Worm (Caenorhabditis elegans) whole organism, L3 larva: ENCODE results near the gene srv-15.

Experiments used
- R02D3.7 ChIP-seq: fragments of 150-350 bp; optimal IDR thresholded peaks from 2 replicates; lab custom pipeline; 2014; ENCODE audit warnings: missing biosample characterization, missing genetic modification characterization
- ZK546.5 ChIP-seq: sonication (generic microtip); optimal IDR thresholded peaks from 2 replicates; lab custom pipeline; 2017; ENCODE audit warnings: missing biosample characterization, missing genetic modification characterization
- aly-2 ChIP-seq: fragments of 150-350 bp; optimal IDR thresholded peaks from 2 replicates; lab custom pipeline; 2014; ENCODE audit warnings: missing biosample characterization, missing genetic modification characterization
- ama-1 ChIP-seq: fragments of 150-350 bp; optimal IDR thresholded peaks from 2 replicates; lab custom pipeline; 2018
- ceh-16 ChIP-seq: sonication (generic microtip); optimal IDR thresholded peaks from 2 replicates; lab custom pipeline; 2017; ENCODE audit warnings: missing biosample characterization, missing genetic modification characterization
- ceh-28 ChIP-seq: fragments of 150-350 bp; optimal IDR thresholded peaks from 2 replicates; lab custom pipeline; 2014; ENCODE audit warnings: missing biosample characterization, missing genetic modification reagents, missing genetic modification characterization
- ceh-82 ChIP-seq: fragments of 150-350 bp; optimal IDR thresholded peaks from 2 replicates; lab custom pipeline; 2014; ENCODE audit warnings: missing biosample characterization, missing genetic modification characterization
- ceh-9 ChIP-seq: sonication (generic microtip); optimal IDR thresholded peaks from 2 replicates; lab custom pipeline; 2018; ENCODE audit warnings: missing biosample characterization, missing genetic modification characterization
- daf-12 ChIP-seq: fragments of 150-350 bp; optimal IDR thresholded peaks from 2 replicates; lab custom pipeline; 2014; ENCODE audit warnings: missing biosample characterization, missing genetic modification reagents, missing genetic modification characterization
- egl-27 ChIP-seq: sonication (generic microtip); optimal IDR thresholded peaks from 4 replicates; lab custom pipeline; 2017; ENCODE audit warnings: missing biosample characterization, missing genetic modification reagents, missing genetic modification characterization
- egl-5 ChIP-seq: fragments of 150-350 bp; optimal IDR thresholded peaks from 2 replicates; lab custom pipeline; 2017; ENCODE audit warnings: missing biosample characterization, missing genetic modification reagents, missing genetic modification characterization, inconsistent platforms
- elt-1 ChIP-seq: fragments of 150-350 bp; optimal IDR thresholded peaks from 2 replicates; lab custom pipeline; 2014; ENCODE audit warnings: missing biosample characterization, missing genetic modification characterization
- elt-2 ChIP-seq: sonication (generic microtip); optimal IDR thresholded peaks from 2 replicates; lab custom pipeline; 2016; ENCODE audit warnings: missing genetic modification reagents, mild to moderate bottlenecking, missing genetic modification characterization, missing compliant biosample characterization
- elt-3 ChIP-seq, 3 experiments: fragments of 150-350 bp in 1 of 3; sonication (generic microtip) in 2 of 3; optimal IDR thresholded peaks; 2 replicates in 2 of 3; 4 replicates in 1 of 3; lab custom pipeline; 2014 to 2017; ENCODE audit warnings: missing biosample characterization in 3 of 3, missing genetic modification characterization in 3 of 3
- eor-1 ChIP-seq, 2 experiments: fragments of 150-350 bp; optimal IDR thresholded peaks; 2 replicates each; lab custom pipeline; 2014 to 2018; ENCODE audit warnings: missing biosample characterization in 2 of 2, missing genetic modification characterization in 2 of 2
- fkh-10 ChIP-seq: sonication (generic microtip); optimal IDR thresholded peaks from 2 replicates; lab custom pipeline; 2017; ENCODE audit warnings: missing biosample characterization, missing genetic modification reagents, missing genetic modification characterization
- fkh-2 ChIP-seq: fragments of 150-350 bp; optimal IDR thresholded peaks from 2 replicates; lab custom pipeline; 2014; ENCODE audit warnings: missing biosample characterization, missing genetic modification reagents, missing genetic modification characterization
- hmg-11 ChIP-seq: sonication (generic microtip); optimal IDR thresholded peaks from 2 replicates; lab custom pipeline; 2016; ENCODE audit warnings: missing genetic modification characterization, missing compliant biosample characterization
- lin-15B ChIP-seq: fragments of 150-350 bp; optimal IDR thresholded peaks from 2 replicates; lab custom pipeline; 2014; ENCODE audit warnings: missing biosample characterization, missing genetic modification characterization
- lin-39 ChIP-seq: fragments of 150-350 bp; optimal IDR thresholded peaks from 2 replicates; lab custom pipeline; 2018; ENCODE audit warnings: missing biosample characterization, missing genetic modification reagents, missing genetic modification characterization
- mdl-1 ChIP-seq: fragments of 150-350 bp; optimal IDR thresholded peaks from 2 replicates; lab custom pipeline; 2014; ENCODE audit warnings: missing biosample characterization, missing genetic modification characterization
- mml-1 ChIP-seq: fragments of 150-350 bp; sonication (generic microtip); optimal IDR thresholded peaks from 3 replicates; lab custom pipeline; 2014; ENCODE audit warnings: missing biosample characterization, missing genetic modification characterization
- nfya-1 ChIP-seq: sonication (generic microtip); optimal IDR thresholded peaks from 2 replicates; lab custom pipeline; 2017; ENCODE audit warnings: missing genetic modification characterization, mild to moderate bottlenecking, missing compliant biosample characterization, antibody characterized with exemption, moderate library complexity; ENCODE audit not compliant: insufficient read depth
- nhr-11 ChIP-seq: fragments of 150-350 bp; optimal IDR thresholded peaks from 2 replicates; lab custom pipeline; 2014; ENCODE audit warnings: missing biosample characterization, missing genetic modification characterization
- nhr-12 ChIP-seq: fragments of 150-350 bp; optimal IDR thresholded peaks from 2 replicates; lab custom pipeline; 2014; ENCODE audit warnings: missing biosample characterization, missing genetic modification characterization
- nhr-23 ChIP-seq: fragments of 150-350 bp; optimal IDR thresholded peaks from 2 replicates; lab custom pipeline; 2014; ENCODE audit warnings: missing biosample characterization, missing genetic modification reagents, missing genetic modification characterization
- nhr-237 ChIP-seq: fragments of 150-350 bp; optimal IDR thresholded peaks from 2 replicates; lab custom pipeline; 2014; ENCODE audit warnings: missing biosample characterization, missing genetic modification characterization
- nhr-25 ChIP-seq: sonication (generic microtip); optimal IDR thresholded peaks from 2 replicates; lab custom pipeline; 2017; ENCODE audit warnings: missing biosample characterization, missing genetic modification characterization
- nhr-28 ChIP-seq: fragments of 150-350 bp; optimal IDR thresholded peaks from 2 replicates; lab custom pipeline; 2014; ENCODE audit warnings: missing biosample characterization, missing genetic modification characterization
- nhr-43 ChIP-seq: sonication (generic microtip); optimal IDR thresholded peaks from 2 replicates; lab custom pipeline; 2016; ENCODE audit warnings: mild to moderate bottlenecking, missing genetic modification characterization, missing compliant biosample characterization; ENCODE audit not compliant: poor library complexity, severe bottlenecking
- nhr-67 ChIP-seq: fragments of 150-350 bp; optimal IDR thresholded peaks from 2 replicates; lab custom pipeline; 2014; ENCODE audit warnings: missing biosample characterization, missing genetic modification characterization
- nhr-76 ChIP-seq: fragments of 150-350 bp; sonication (generic microtip); optimal IDR thresholded peaks from 5 replicates; lab custom pipeline; 2014; ENCODE audit warnings: missing biosample characterization, missing genetic modification characterization
- nhr-77 ChIP-seq: fragments of 150-350 bp; optimal IDR thresholded peaks from 2 replicates; lab custom pipeline; 2014; ENCODE audit warnings: missing biosample characterization, missing genetic modification characterization
- pha-4 ChIP-seq: fragments of 150-350 bp; optimal IDR thresholded peaks from 2 replicates; lab custom pipeline; 2014; ENCODE audit warnings: missing biosample characterization, missing genetic modification reagents, missing genetic modification characterization
- pqm-1 ChIP-seq: fragments of 150-350 bp; optimal IDR thresholded peaks from 2 replicates; lab custom pipeline; 2017; ENCODE audit warnings: missing biosample characterization, missing genetic modification characterization, inconsistent platforms
- skn-1 ChIP-seq: fragments of 150-350 bp; optimal IDR thresholded peaks from 2 replicates; lab custom pipeline; 2014; ENCODE audit warnings: missing biosample characterization, missing genetic modification characterization
- snpc-4 ChIP-seq: fragments of 150-350 bp; optimal IDR thresholded peaks from 2 replicates; lab custom pipeline; 2014; ENCODE audit warnings: missing biosample characterization, missing genetic modification characterization
- tbx-2 ChIP-seq: sonication (generic microtip); optimal IDR thresholded peaks from 2 replicates; lab custom pipeline; 2016; ENCODE audit warnings: mild to moderate bottlenecking, missing genetic modification characterization, missing compliant biosample characterization
- unc-39 ChIP-seq: sonication (generic microtip); optimal IDR thresholded peaks from 4 replicates; lab custom pipeline; 2017; ENCODE audit warnings: missing biosample characterization, missing genetic modification characterization
- unc-62 ChIP-seq: fragments of 150-350 bp; sonication (generic microtip); optimal IDR thresholded peaks from 4 replicates; lab custom pipeline; 2014; ENCODE audit warnings: missing biosample characterization, missing genetic modification reagents, missing genetic modification characterization
- zag-1 ChIP-seq: fragments of 150-350 bp; optimal IDR thresholded peaks from 2 replicates; lab custom pipeline; 2014; ENCODE audit warnings: missing biosample characterization, missing genetic modification characterization

The srv-15 gene

DNA sequence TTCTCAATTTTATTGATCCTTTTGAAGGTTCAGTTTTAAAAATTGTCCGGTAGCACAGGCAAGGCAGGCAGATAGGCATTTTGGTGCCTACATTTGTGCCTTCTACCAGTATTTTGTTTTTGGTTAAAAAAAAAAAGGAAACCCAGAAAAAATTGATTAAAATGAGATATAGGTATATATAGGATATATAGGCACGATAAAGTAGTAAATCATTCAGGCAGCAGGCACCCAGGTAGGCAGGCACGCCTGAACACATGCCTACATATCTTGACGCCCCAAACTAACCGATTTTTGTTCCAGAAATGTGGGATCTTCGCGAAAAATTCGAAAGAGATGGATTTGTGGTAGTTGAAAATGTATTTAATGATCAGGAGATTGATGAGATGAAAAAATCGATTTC, 23.9 kb downstream of the srv-15 start, which contains the start of gene Y105C5B.9:
TSS of gene Y105C5B.9 (plus strand) at position 301 of the 400 bp plus-strand sequence.
- no peak for TF ChIP-seq elt-3 (tag; optimal IDR thresholded peaks at IDR 0.05; lab: Kevin White, UChicago)
- no peak for TF ChIP-seq zag-1
- TF ChIP-seq R02D3.7 (tag; lab: Kevin White, UChicago), result no peak
- no peak for TF ChIP-seq hmg-11 (tag; lab: Kevin White, UChicago)
- no peak for TF ChIP-seq fkh-2 (tag; lab: Kevin White, UChicago)
- no peak for TF ChIP-seq egl-5 (tag; lab: Kevin White, UChicago)
- no peak for TF ChIP-seq aly-2 (tag; lab: Kevin White, UChicago)
- TF ChIP-seq lin-39 (tag; lab: Kevin White, UChicago), result no peak
- TF ChIP-seq ceh-82 (tag; lab: Kevin White, UChicago), result no peak
- no peak for TF ChIP-seq nhr-77 (tag; lab: Kevin White, UChicago)
- TF ChIP-seq nhr-76, result no peak
- no peak for TF ChIP-seq daf-12 (tag; lab: Kevin White, UChicago)
- no peak for TF ChIP-seq nhr-28 (tag; lab: Kevin White, UChicago)
- TF ChIP-seq nfya-1, result no peak
- TF ChIP-seq fkh-10 (GFP tag; lab: Kevin White, UChicago), result no peak
- TF ChIP-seq nhr-11 (tag; lab: Kevin White, UChicago), result no peak
- TF ChIP-seq mdl-1, result no peak
- no peak for TF ChIP-seq nhr-12 (tag; lab: Kevin White, UChicago)
- no peak for TF ChIP-seq ceh-16 (tag; lab: Kevin White, UChicago)
- TF ChIP-seq, all 47 proteins: peak for 0

DNA sequence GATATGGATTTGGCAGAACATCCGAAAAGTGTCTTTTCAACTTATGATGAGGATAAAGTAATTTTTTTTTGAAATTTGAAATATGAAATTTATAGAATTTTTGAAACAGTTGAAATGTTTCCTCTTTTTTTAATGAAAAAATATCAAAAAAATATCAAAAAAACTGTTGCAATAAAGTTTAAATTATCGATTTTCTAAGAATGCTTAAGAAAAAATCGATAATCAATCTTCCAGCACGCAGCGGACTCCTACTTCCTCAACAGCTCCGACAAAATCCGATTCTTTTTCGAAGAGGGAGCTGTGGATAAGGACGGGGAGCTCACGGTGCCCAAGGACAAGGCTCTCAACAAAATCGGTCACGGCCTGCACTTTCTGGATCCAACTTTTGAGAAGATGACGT, 24.3 kb downstream of the srv-15 start:
- TF ChIP-seq mml-1 (tag; lab: Kevin White, UChicago) (no peak), ceh-28 (tag; lab: Kevin White, UChicago) (peak; percentile 80), hmg-11 (tag; lab: Kevin White, UChicago) (no peak)

DNA sequence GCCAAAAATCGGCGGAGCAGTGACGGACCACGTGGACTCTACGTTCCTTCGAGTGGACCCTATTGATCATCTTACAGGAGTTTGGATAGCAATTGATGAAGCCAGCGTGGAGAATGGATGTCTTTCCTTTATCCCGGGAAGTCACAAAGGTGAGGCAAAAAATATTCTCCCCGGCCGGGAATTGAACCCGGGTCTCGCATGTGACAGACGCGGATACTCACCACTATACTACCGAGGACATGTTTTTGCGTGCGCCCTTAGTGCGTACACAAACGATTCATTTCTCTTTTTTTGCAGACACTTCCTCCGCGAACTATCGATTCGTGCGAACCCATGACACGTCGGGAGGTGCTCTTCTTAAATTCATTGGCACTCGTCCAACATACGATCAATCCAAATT, 24.8 kb downstream of the srv-15 start:
- no peak for TF ChIP-seq nhr-43
- TF ChIP-seq ceh-9 (tag; lab: Kevin White, UChicago), result no peak
- no peak for TF ChIP-seq fkh-10 (GFP tag; lab: Kevin White, UChicago)
- no peak for TF ChIP-seq ama-1 (lab: Kevin White, UChicago)
- no peak for TF ChIP-seq unc-62 (GFP tag; lab: Kevin White, UChicago)
- TF ChIP-seq nhr-67 (tag; lab: Kevin White, UChicago), result no peak
- TF ChIP-seq ZK546.5 (tag; lab: Kevin White, UChicago), result no peak
- no peak for TF ChIP-seq eor-1 (tag; optimal IDR thresholded peaks at IDR 0.05; lab: Kevin White, UChicago)
- no peak for TF ChIP-seq nhr-11 (tag; lab: Kevin White, UChicago)
- no peak for TF ChIP-seq elt-1 (tag; lab: Kevin White, UChicago)
- TF ChIP-seq snpc-4 (tag; lab: Kevin White, UChicago), result peak; percentile 52
- peak; percentile 2 for TF ChIP-seq pqm-1 (tag; lab: Kevin White, UChicago)
- no peak for TF ChIP-seq nhr-76
- TF ChIP-seq skn-1 (tag; lab: Kevin White, UChicago), result no peak
- no peak for TF ChIP-seq nhr-237
- no peak for TF ChIP-seq lin-39 (tag; lab: Kevin White, UChicago)
- TF ChIP-seq aly-2 (tag; lab: Kevin White, UChicago), result no peak
- TF ChIP-seq nhr-23 (tag; lab: Kevin White, UChicago), result no peak
- TF ChIP-seq egl-27 (tag; lab: Kevin White, UChicago), result no peak
- peak; percentile 46 for TF ChIP-seq hmg-11 (tag; lab: Kevin White, UChicago)
- TF ChIP-seq R02D3.7 (tag; lab: Kevin White, UChicago), result no peak
- TF ChIP-seq nfya-1, result peak; percentile 11
- no peak for TF ChIP-seq zag-1
- no peak for TF ChIP-seq nhr-28 (tag; lab: Kevin White, UChicago)
- TF ChIP-seq egl-5 (tag; lab: Kevin White, UChicago), result no peak
- TF ChIP-seq unc-39 (tag; lab: Kevin White, UChicago), result no peak
- no peak for TF ChIP-seq mdl-1
- TF ChIP-seq elt-2 (tag; lab: Kevin White, UChicago), result peak; percentile 34

ce11 chrIV:15931833-15932232, 25.5 kb downstream of the srv-15 start:
- TF ChIP-seq fkh-10 (GFP tag; lab: Kevin White, UChicago) (no peak), hmg-11 (tag; lab: Kevin White, UChicago) (peak; percentile 11), nhr-25 (tag; lab: Kevin White, UChicago) (peak; percentile 10), pha-4 (no peak), elt-2 (tag; lab: Kevin White, UChicago) (peak; percentile 24), nhr-76 (no peak), lin-39 (tag; lab: Kevin White, UChicago) (peak; percentile 38), nhr-67 (tag; lab: Kevin White, UChicago) (no peak), elt-1 (tag; lab: Kevin White, UChicago) (no peak), lin-15B (no peak), mml-1 (tag; lab: Kevin White, UChicago) (no peak), nhr-12 (tag; lab: Kevin White, UChicago) (no peak), unc-62 (GFP tag; lab: Kevin White, UChicago) (no peak), nfya-1 (peak; percentile 13), nhr-23 (tag; lab: Kevin White, UChicago) (peak; percentile 3), tbx-2 (tag; lab: Kevin White, UChicago) (peak; percentile 37), snpc-4 (tag; lab: Kevin White, UChicago) (peak; percentile 35)
